Fruit fly (Drosophila melanogaster) whole organism, embryonic: ENCODE data around the gene CG2493.

Experiments
- Bgb ChIP-seq: fragments of 200-800 bp; sonication (Bioruptor generic); IDR thresholded peaks from 2 replicates; pipeline ENCODE4 v1.3.6; 2022; ENCODE audit warnings: missing biosample characterization, missing genetic modification characterization; ENCODE audit not compliant: partially characterized antibody
- CG1024 ChIP-seq: fragments of 200-800 bp; sonication (Bioruptor generic); IDR thresholded peaks from 2 replicates; pipeline ENCODE4 v1.3.6; 2022; ENCODE audit warnings: missing biosample characterization, missing genetic modification characterization
- CG10267 ChIP-seq: fragments of 200-800 bp; sonication (Bioruptor generic); optimal IDR thresholded peaks from 2 replicates; lab custom pipeline; 2018; ENCODE audit warnings: missing biosample characterization, mild to moderate bottlenecking, missing genetic modification characterization, moderate library complexity
- CG10321 ChIP-seq: fragments of 200-800 bp; sonication (Bioruptor generic); IDR thresholded peaks from 2 replicates; pipeline ENCODE4 v1.3.6; 2022; ENCODE audit warnings: missing biosample characterization, missing genetic modification characterization
- CG14050 ChIP-seq: fragments of 200-800 bp; sonication (Bioruptor generic); IDR thresholded peaks from 3 replicates; pipeline ENCODE4 v1.3.6; 2022; ENCODE audit warnings: missing biosample characterization, missing genetic modification characterization
- CG14710 ChIP-seq: fragments of 200-800 bp; sonication (Bioruptor generic); optimal IDR thresholded peaks from 3 replicates; lab custom pipeline; 2019; ENCODE audit warnings: missing biosample characterization, mild to moderate bottlenecking, missing genetic modification characterization, moderate library complexity
- CG15073 ChIP-seq: fragments of 200-800 bp; sonication (Bioruptor generic); optimal IDR thresholded peaks from 2 replicates; lab custom pipeline; 2016; ENCODE audit warnings: missing biosample characterization, missing genetic modification characterization
- CG1529 ChIP-seq: fragments of 200-800 bp; sonication (Bioruptor generic); optimal IDR thresholded peaks from 3 replicates; lab custom pipeline; 2018; ENCODE audit warnings: missing biosample characterization, missing genetic modification characterization
- CG18599 ChIP-seq: fragments of 200-800 bp; sonication (Bioruptor generic); optimal IDR thresholded peaks from 3 replicates; lab custom pipeline; 2017; ENCODE audit warnings: missing biosample characterization, missing genetic modification characterization, mild to moderate bottlenecking, moderate library complexity, missing genetic modification reagents
- CG2202 ChIP-seq: fragments of 200-800 bp; sonication (Bioruptor generic); optimal IDR thresholded peaks from 2 replicates; lab custom pipeline; 2018; ENCODE audit warnings: missing biosample characterization, mild to moderate bottlenecking, missing genetic modification characterization
- CG31365 ChIP-seq: fragments of 200-800 bp; sonication (Bioruptor generic); optimal IDR thresholded peaks from 2 replicates; lab custom pipeline; 2018; ENCODE audit warnings: missing biosample characterization, mild to moderate bottlenecking, missing genetic modification characterization
- CG31388 ChIP-seq: fragments of 200-800 bp; sonication (Bioruptor generic); optimal IDR thresholded peaks from 2 replicates; lab custom pipeline; 2016; ENCODE audit warnings: missing biosample characterization, missing genetic modification characterization
- CG3726 ChIP-seq: fragments of 200-800 bp; sonication (Bioruptor generic); IDR thresholded peaks from 3 replicates; pipeline ENCODE4, ENCODE4 v1.3.6; 2022; ENCODE audit warnings: missing biosample characterization, missing genetic modification characterization
- CG6683 ChIP-seq: fragments of 200-800 bp; sonication (Bioruptor generic); optimal IDR thresholded peaks from 2 replicates; lab custom pipeline; 2017; ENCODE audit warnings: missing biosample characterization, mild to moderate bottlenecking, missing genetic modification characterization, missing genetic modification reagents
- CG6689 ChIP-seq: fragments of 200-800 bp; sonication (Bioruptor generic); IDR thresholded peaks from 2 replicates; pipeline ENCODE4 v1.3.6; 2022; ENCODE audit warnings: missing biosample characterization, missing genetic modification characterization
- CG6791 ChIP-seq: fragments of 200-800 bp; sonication (Bioruptor generic); IDR thresholded peaks from 3 replicates; pipeline ENCODE4 v1.3.6; 2022; ENCODE audit warnings: missing biosample characterization, missing genetic modification characterization; ENCODE audit not compliant: partially characterized antibody
- CG9817 ChIP-seq: fragments of 200-800 bp; sonication (Bioruptor generic); optimal IDR thresholded peaks from 2 replicates; lab custom pipeline; 2018; ENCODE audit warnings: missing biosample characterization, mild to moderate bottlenecking, missing genetic modification characterization, moderate library complexity
- Chrac-16 ChIP-seq: fragments of 200-800 bp; sonication (Bioruptor generic); optimal IDR thresholded peaks from 3 replicates; lab custom pipeline; 2016; ENCODE audit warnings: missing biosample characterization, missing genetic modification characterization
- Dbx ChIP-seq: fragments of 200-800 bp; sonication (Bioruptor generic); IDR thresholded peaks from 3 replicates; pipeline ENCODE4 v1.3.6; 2022; ENCODE audit warnings: missing biosample characterization, missing genetic modification characterization
- E2f2 ChIP-seq: fragments of 200-800 bp; sonication (Bioruptor generic); IDR thresholded peaks from 2 replicates; pipeline ENCODE4 v1.3.6; 2022; ENCODE audit warnings: missing biosample characterization, missing genetic modification characterization
- Fer2 ChIP-seq: fragments of 200-800 bp; sonication (Bioruptor generic); optimal IDR thresholded peaks from 2 replicates; lab custom pipeline; 2018; ENCODE audit warnings: missing biosample characterization, mild to moderate bottlenecking, missing genetic modification characterization, moderate library complexity
- H15 ChIP-seq: fragments of 200-800 bp; sonication (Bioruptor generic); IDR thresholded peaks from 3 replicates; pipeline ENCODE4 v1.3.6; 2022; ENCODE audit warnings: missing biosample characterization, missing genetic modification characterization
- Max ChIP-seq: fragments of 200-800 bp; sonication (Bioruptor generic); optimal IDR thresholded peaks from 2 replicates; lab custom pipeline; 2016; ENCODE audit warnings: missing biosample characterization, mild to moderate bottlenecking, missing genetic modification characterization
- NFAT ChIP-seq: fragments of 200-800 bp; sonication (Bioruptor generic); IDR thresholded peaks from 2 replicates; pipeline ENCODE4 v1.3.6; 2022; ENCODE audit warnings: missing biosample characterization, missing genetic modification characterization
- Oaz ChIP-seq: fragments of 200-800 bp; sonication (Bioruptor generic); IDR thresholded peaks from 2 replicates; pipeline ENCODE4 v1.3.6; 2022; ENCODE audit warnings: missing biosample characterization, missing genetic modification characterization
- Spps ChIP-seq: fragments of 200-800 bp; sonication (Bioruptor generic); optimal IDR thresholded peaks from 2 replicates; lab custom pipeline; 2018; ENCODE audit warnings: missing biosample characterization, mild to moderate bottlenecking, missing genetic modification characterization
- Sry-β ChIP-seq: fragments of 200-800 bp; sonication (Bioruptor generic); optimal IDR thresholded peaks from 2 replicates; lab custom pipeline; 2018; ENCODE audit warnings: missing biosample characterization, mild to moderate bottlenecking, missing genetic modification characterization, moderate library complexity
- Stat92E ChIP-seq, 3 experiments: fragments of >200 bp in 2 of 3; fragments of 200-800 bp in 1 of 3; sonication (Bioruptor generic) in 1 of 3; optimal IDR thresholded peaks; 2 replicates each; lab custom pipeline; 2017 to 2019; ENCODE audit warnings: missing biosample characterization in 3 of 3, missing genetic modification characterization in 3 of 3, mild to moderate bottlenecking in 1 of 3, moderate library complexity in 1 of 3
- abd-A ChIP-seq: fragments of 200-800 bp; sonication (Bioruptor generic); optimal IDR thresholded peaks from 3 replicates; lab custom pipeline; 2019; ENCODE audit warnings: missing biosample characterization, mild to moderate bottlenecking, missing genetic modification characterization, moderate library complexity
- ac ChIP-seq: fragments of 200-800 bp; sonication (Bioruptor generic); optimal IDR thresholded peaks from 3 replicates; lab custom pipeline; 2017; ENCODE audit warnings: missing biosample characterization, mild to moderate bottlenecking, missing genetic modification characterization
- ash1 ChIP-seq: fragments of 200-800 bp; sonication (Bioruptor generic); optimal IDR thresholded peaks from 2 replicates; lab custom pipeline; 2018; ENCODE audit warnings: missing biosample characterization, mild to moderate bottlenecking, missing genetic modification characterization
- ci ChIP-seq: fragments of 200-800 bp; sonication (Bioruptor generic); IDR thresholded peaks from 3 replicates; pipeline ENCODE4 v1.3.6; 2022; ENCODE audit warnings: missing biosample characterization, missing genetic modification characterization
- en ChIP-seq: fragments of 200-800 bp; sonication (Bioruptor generic); optimal IDR thresholded peaks from 2 replicates; lab custom pipeline; 2016; ENCODE audit warnings: missing biosample characterization, missing genetic modification characterization
- ewg ChIP-seq: fragments of 200-800 bp; sonication (Bioruptor generic); optimal IDR thresholded peaks from 3 replicates; lab custom pipeline; 2017; ENCODE audit warnings: mild to moderate bottlenecking, missing biosample characterization, missing genetic modification reagents, missing genetic modification characterization
- exex ChIP-seq: fragments of 200-800 bp; sonication (Bioruptor generic); optimal IDR thresholded peaks from 4 replicates; lab custom pipeline; 2018; ENCODE audit warnings: missing biosample characterization, mild to moderate bottlenecking, missing genetic modification characterization, moderate library complexity
- fd102C ChIP-seq: fragments of 200-800 bp; sonication (Bioruptor generic); optimal IDR thresholded peaks from 2 replicates; lab custom pipeline; 2018; ENCODE audit warnings: missing biosample characterization, mild to moderate bottlenecking, missing genetic modification characterization, moderate library complexity
- fru ChIP-seq: fragments of >200 bp; optimal IDR thresholded peaks from 2 replicates; lab custom pipeline; 2017
- ftz-f1 ChIP-seq: fragments of 200-800 bp; sonication (Bioruptor generic); optimal IDR thresholded peaks from 2 replicates; lab custom pipeline; 2016; ENCODE audit warnings: missing biosample characterization, missing genetic modification characterization
- gcm ChIP-seq: fragments of 200-800 bp; sonication (Bioruptor generic); optimal IDR thresholded peaks from 2 replicates; lab custom pipeline; 2019; ENCODE audit warnings: missing biosample characterization, mild to moderate bottlenecking, missing genetic modification characterization, moderate library complexity
- grau ChIP-seq: fragments of 200-800 bp; optimal IDR thresholded peaks from 3 replicates; lab custom pipeline; 2019; ENCODE audit warnings: missing biosample characterization, mild to moderate bottlenecking, missing genetic modification characterization, moderate library complexity
- h ChIP-seq: fragments of >200 bp; optimal IDR thresholded peaks from 2 replicates; lab custom pipeline; 2017
- insv ChIP-seq, 2 experiments: fragments of 200-800 bp; sonication (Bioruptor generic); optimal IDR thresholded peaks; 3 replicates each; lab custom pipeline; 2016 to 2018; ENCODE audit warnings: missing biosample characterization in 2 of 2, missing genetic modification characterization in 2 of 2
- ken ChIP-seq: fragments of 200-800 bp; sonication (Bioruptor generic); IDR thresholded peaks from 3 replicates; pipeline ENCODE4 v1.3.6; 2022; ENCODE audit warnings: missing biosample characterization, missing genetic modification characterization
- psq ChIP-seq: fragments of 200-800 bp; sonication (Bioruptor generic); optimal IDR thresholded peaks from 2 replicates; lab custom pipeline; 2017; ENCODE audit warnings: missing biosample characterization, missing genetic modification characterization
- repo ChIP-seq: fragments of 200-800 bp; sonication (Bioruptor generic); optimal IDR thresholded peaks from 2 replicates; lab custom pipeline; 2016; ENCODE audit warnings: missing biosample characterization, missing genetic modification characterization
- ro ChIP-seq: fragments of 200-800 bp; sonication (Bioruptor generic); IDR thresholded peaks from 2 replicates; pipeline ENCODE4 v1.3.6; 2022; ENCODE audit warnings: missing biosample characterization, missing genetic modification characterization
- sima ChIP-seq: fragments of 200-800 bp; sonication (Bioruptor generic); optimal IDR thresholded peaks from 2 replicates; lab custom pipeline; 2016; ENCODE audit warnings: missing biosample characterization, missing genetic modification characterization
- sob ChIP-seq: fragments of 200-800 bp; sonication (Bioruptor generic); IDR thresholded peaks from 2 replicates; pipeline ENCODE4 v1.3.6; 2022; ENCODE audit warnings: missing biosample characterization, missing genetic modification characterization
- trh ChIP-seq: fragments of 200-800 bp; sonication (Bioruptor generic); optimal IDR thresholded peaks from 2 replicates; lab custom pipeline; 2016; ENCODE audit warnings: missing biosample characterization, missing genetic modification characterization
- tup ChIP-seq: fragments of 200-800 bp; sonication (Bioruptor generic); optimal IDR thresholded peaks from 2 replicates; lab custom pipeline; 2016; ENCODE audit warnings: missing biosample characterization, mild to moderate bottlenecking, missing genetic modification characterization, moderate library complexity
- wek ChIP-seq: fragments of 200-800 bp; sonication (Bioruptor generic); optimal IDR thresholded peaks from 3 replicates; lab custom pipeline; 2018; ENCODE audit warnings: missing biosample characterization, mild to moderate bottlenecking, missing genetic modification characterization, moderate library complexity

The CG2493 gene

DNA sequence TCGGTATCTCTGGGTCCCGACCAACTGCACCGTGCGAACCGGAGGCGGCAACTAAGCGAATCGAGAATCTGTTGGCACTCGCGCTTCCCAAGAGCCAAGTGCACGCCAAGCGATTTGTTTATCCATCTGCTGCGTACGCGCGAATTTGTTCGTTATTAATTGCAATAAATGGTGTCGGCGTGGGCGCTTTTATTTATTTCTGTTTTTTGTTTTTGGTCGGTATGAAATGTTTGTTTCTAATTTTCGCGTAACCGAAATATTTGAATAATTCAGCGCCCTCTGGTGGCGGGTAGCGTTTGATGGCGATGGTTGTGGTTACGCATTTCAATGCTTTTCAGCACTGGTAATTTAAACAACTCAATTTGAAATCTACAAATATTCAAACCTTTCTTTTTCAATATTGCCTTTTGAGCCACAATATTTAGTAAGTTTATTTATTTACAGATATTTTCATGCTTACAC is 48.5 kb downstream of the CG2493 start, which contains the start of gene CG10947 (continued):
- peak; percentile 90 for TF ChIP-seq ci (GFP tag; lab: Robert Waterston, UW)
- no peak for TF ChIP-seq CG6683
- peak; percentile 63 for TF ChIP-seq ewg (GFP tag; lab: Kevin White, UChicago)
- TF ChIP-seq repo: peak; percentile 68
- peak; percentile 78; the same call in 2 of the 3 replicates for TF ChIP-seq Dbx (GFP tag; lab: Robert Waterston, UW)
- peak; percentile 55 for TF ChIP-seq grau (tag; lab: Kevin White, UChicago)
- no peak for TF ChIP-seq abd-A (tag; lab: Kevin White, UChicago)
- peak in 1 of 2 experiments; percentile 43 for TF ChIP-seq insv (GFP tag; optimal IDR thresholded peaks at IDR 0.05; lab: Kevin White, UChicago)
- no peak for TF ChIP-seq CG6689 (GFP tag; lab: Robert Waterston, UW)
- TF ChIP-seq ro: no peak
- peak; percentile 41 for TF ChIP-seq Max (GFP tag; lab: Kevin White, UChicago)
- no peak for TF ChIP-seq ash1 (GFP tag; lab: Kevin White, UChicago)
- peak; percentile 84 for TF ChIP-seq sob
- TF ChIP-seq Fer2: peak; percentile 21
- TF ChIP-seq fd102C: no peak
- TF ChIP-seq CG14710 (tag; lab: Kevin White, UChicago): peak; percentile 28
- TF ChIP-seq h: no peak
- no peak for TF ChIP-seq fru (lab: Kevin White, UChicago)
- TF ChIP-seq E2f2 (GFP tag; lab: Robert Waterston, UW): peak; percentile 95
- TF ChIP-seq CG2202 (tag; lab: Kevin White, UChicago): peak; percentile 33
- TF ChIP-seq Sry-β (GFP tag; lab: Kevin White, UChicago): no peak
- TF ChIP-seq CG9817 (tag; lab: Kevin White, UChicago): peak; percentile 69
- TF ChIP-seq tup: peak; percentile 21
- TF ChIP-seq gcm (GFP tag; lab: Kevin White, UChicago): no peak
- no peak for TF ChIP-seq Spps (tag; lab: Kevin White, UChicago)
- TF ChIP-seq trh: peak; percentile 35
- peak; percentile 81 for TF ChIP-seq CG10267 (tag; lab: Kevin White, UChicago)
- TF ChIP-seq Oaz (GFP tag; lab: Robert Waterston, UW): no peak
- peak; percentile 21 for TF ChIP-seq CG18599 (GFP tag; lab: Kevin White, UChicago)
- TF ChIP-seq Stat92E (GFP tag; optimal IDR thresholded peaks at IDR 0.05; lab: Kevin White, UChicago): no peak
- no peak for TF ChIP-seq CG31365
- no peak for TF ChIP-seq CG15073 (GFP tag; lab: Kevin White, UChicago)
- 0 out of 3 replicates have a peak, but pooled peaks have one; percentile 36 for TF ChIP-seq H15 (GFP tag; lab: Robert Waterston, UW)
- peak; percentile 72 for TF ChIP-seq en (GFP tag; lab: Kevin White, UChicago)
- TF ChIP-seq wek (GFP tag; lab: Kevin White, UChicago): peak; percentile 48
- peak; percentile 73 for TF ChIP-seq Bgb (GFP tag; lab: Robert Waterston, UW)
- TF ChIP-seq Chrac-16 (GFP tag; lab: Kevin White, UChicago): peak; percentile 66
- peak; percentile 64 for TF ChIP-seq NFAT (GFP tag; lab: Robert Waterston, UW)
- peak; percentile 7 for TF ChIP-seq ac (GFP tag; lab: Kevin White, UChicago)
- 0 out of 3 replicates have a peak, but pooled peaks have one; percentile 48 for TF ChIP-seq ken
- no peak; the same call in 1 of the 2 replicates for TF ChIP-seq CG1024
- no peak for TF ChIP-seq CG31388 (GFP tag; lab: Kevin White, UChicago)
- TF ChIP-seq CG14050 (GFP tag; lab: Robert Waterston, UW): no peak
- TF ChIP-seq CG6791 (GFP tag; lab: Robert Waterston, UW): peak; percentile 70; the same call in 2 of the 3 replicates
- no peak for TF ChIP-seq CG3726 (GFP tag; lab: Robert Waterston, UW)
- TF ChIP-seq CG1529 (GFP tag; lab: Kevin White, UChicago): peak; percentile 39
- no peak for TF ChIP-seq exex (tag; lab: Kevin White, UChicago)
- no peak for TF ChIP-seq CG10321 (GFP tag; lab: Robert Waterston, UW)
- TF ChIP-seq sima (GFP tag; lab: Kevin White, UChicago): no peak
- TF ChIP-seq ftz-f1 (GFP tag; lab: Kevin White, UChicago): peak; percentile 11
- peak; percentile 11 for TF ChIP-seq psq (GFP tag; lab: Kevin White, UChicago)
